Fruit fly (Drosophila melanogaster) whole organism, prepupa: Measurements from ENCODE around the gene cana.

Source experiments
- CG16779 ChIP-seq: fragments of 200-800 bp; sonication (Bioruptor generic); optimal IDR thresholded peaks from 3 replicates; lab custom pipeline; 2017; ENCODE audit warnings: missing biosample characterization, mild to moderate bottlenecking, missing genetic modification characterization
- CG6792 ChIP-seq: fragments of 200-800 bp; sonication (Bioruptor generic); optimal IDR thresholded peaks from 3 replicates; lab custom pipeline; 2016; ENCODE audit warnings: missing biosample characterization, missing genetic modification characterization
- CG7368 ChIP-seq: fragments of 200-800 bp; sonication (Bioruptor generic); optimal IDR thresholded peaks from 3 replicates; lab custom pipeline; 2016; ENCODE audit warnings: missing biosample characterization, missing genetic modification characterization
- CG8119 ChIP-seq: fragments of 200-800 bp; sonication (Bioruptor generic); IDR thresholded peaks from 3 replicates; pipeline ENCODE4 v1.3.6; 2022; ENCODE audit warnings: missing biosample characterization, missing genetic modification characterization
- CG9139 ChIP-seq: fragments of 200-800 bp; sonication (Bioruptor generic); optimal IDR thresholded peaks from 3 replicates; lab custom pipeline; 2017; ENCODE audit warnings: missing biosample characterization, mild to moderate bottlenecking, missing genetic modification characterization
- Eip93F ChIP-seq: fragments of 200-800 bp; sonication (Bioruptor generic); optimal IDR thresholded peaks from 2 replicates; lab custom pipeline; 2016; ENCODE audit warnings: missing biosample characterization, mild to moderate bottlenecking, missing genetic modification characterization
- Gug ChIP-seq: fragments of 200-800 bp; sonication (Bioruptor generic); IDR thresholded peaks from 2 replicates; pipeline ENCODE4 v1.3.6; 2022; ENCODE audit warnings: missing biosample characterization, missing genetic modification characterization
- Hr39 ChIP-seq: fragments of 200-800 bp; sonication (Bioruptor generic); optimal IDR thresholded peaks from 2 replicates; lab custom pipeline; 2016; ENCODE audit warnings: missing biosample characterization, missing genetic modification characterization
- Met ChIP-seq: fragments of 200-800 bp; sonication (Bioruptor generic); optimal IDR thresholded peaks from 3 replicates; lab custom pipeline; 2016; ENCODE audit warnings: missing biosample characterization, missing genetic modification characterization
- fd59A ChIP-seq: fragments of 200-800 bp; sonication (Bioruptor generic); optimal IDR thresholded peaks from 2 replicates; lab custom pipeline; 2017; ENCODE audit warnings: missing biosample characterization, mild to moderate bottlenecking, missing genetic modification characterization, missing genetic modification reagents
- topi ChIP-seq: fragments of 200-800 bp; sonication (Bioruptor generic); optimal IDR thresholded peaks from 3 replicates; lab custom pipeline; 2016; ENCODE audit warnings: missing biosample characterization, missing genetic modification characterization

DNA sequence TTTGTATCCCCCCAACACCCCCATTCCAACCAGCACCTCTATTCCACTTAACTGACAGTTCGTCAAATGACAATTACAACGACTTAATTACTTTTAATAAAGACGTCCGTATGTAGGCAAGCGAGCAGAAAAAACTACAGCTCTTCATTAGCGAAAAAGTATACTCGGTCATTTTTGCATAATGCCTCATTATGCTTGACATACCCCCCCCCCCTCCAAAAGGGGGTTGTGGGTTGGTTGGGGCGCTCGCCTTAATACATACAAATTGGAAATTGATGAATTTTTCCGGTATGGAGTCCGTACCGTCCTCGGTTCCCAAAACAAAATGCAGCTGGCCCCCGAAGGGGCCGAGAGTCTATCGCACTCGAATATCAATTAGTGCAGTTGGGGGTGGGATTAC is 42.3 kb upstream of the cana start:
- TF ChIP-seq CG9139 (GFP tag; lab: Kevin White, UChicago) (no peak), Hr39 (GFP tag; lab: Kevin White, UChicago) (no peak), Met (GFP tag; lab: Kevin White, UChicago) (no peak), Gug (no peak), Eip93F (GFP tag; lab: Kevin White, UChicago) (no peak), CG16779 (no peak), fd59A (GFP tag; lab: Kevin White, UChicago) (no peak), CG7368 (GFP tag; lab: Kevin White, UChicago) (no peak), CG8119 (GFP tag; lab: Robert Waterston, UW) (no peak), topi (GFP tag; lab: Kevin White, UChicago) (no peak), CG6792 (GFP tag; lab: Kevin White, UChicago) (no peak)
